Worm (Caenorhabditis elegans) whole organism, L2 larva: Measurements from ENCODE around the gene T26G10.5.

Source experiments
- C34F6.9 ChIP-seq: fragments of 150-350 bp; optimal IDR thresholded peaks from 2 replicates; lab custom pipeline; 2014; ENCODE audit warnings: missing biosample characterization, missing genetic modification characterization
- F13H6.1 ChIP-seq: sonication (generic microtip); optimal IDR thresholded peaks from 2 replicates; lab custom pipeline; 2016; ENCODE audit warnings: missing genetic modification characterization, missing compliant biosample characterization
- Y55F3AM.14 ChIP-seq: fragments of 200-800 bp; sonication (Bioruptor generic); optimal IDR thresholded peaks from 2 replicates; lab custom pipeline; 2018; ENCODE audit warnings: mild to moderate bottlenecking, missing genetic modification characterization, missing compliant biosample characterization
- ZK546.5 ChIP-seq: sonication (generic microtip); optimal IDR thresholded peaks from 2 replicates; lab custom pipeline; 2017; ENCODE audit warnings: missing biosample characterization, missing genetic modification characterization
- aly-2 ChIP-seq: fragments of 150-350 bp; optimal IDR thresholded peaks from 2 replicates; lab custom pipeline; 2014; ENCODE audit warnings: missing biosample characterization, missing genetic modification characterization
- ama-1 ChIP-seq: fragments of 150-350 bp; optimal IDR thresholded peaks from 2 replicates; lab custom pipeline; 2018; ENCODE audit warnings: inconsistent platforms
- ceh-16 ChIP-seq: fragments of 150-350 bp; optimal IDR thresholded peaks from 2 replicates; lab custom pipeline; 2014; ENCODE audit warnings: missing biosample characterization, missing genetic modification characterization
- crh-2 ChIP-seq: sonication (generic microtip); optimal IDR thresholded peaks from 2 replicates; lab custom pipeline; 2017; ENCODE audit warnings: missing biosample characterization, missing genetic modification characterization
- elt-1 ChIP-seq: fragments of 150-350 bp; optimal IDR thresholded peaks from 2 replicates; lab custom pipeline; 2014; ENCODE audit warnings: missing biosample characterization, missing genetic modification characterization
- fos-1 ChIP-seq: fragments of 150-350 bp; optimal IDR thresholded peaks from 2 replicates; lab custom pipeline; 2014; ENCODE audit warnings: missing biosample characterization, missing genetic modification characterization
- gmeb-1 ChIP-seq: fragments of 150-350 bp; optimal IDR thresholded peaks from 2 replicates; lab custom pipeline; 2014; ENCODE audit warnings: missing biosample characterization, missing genetic modification characterization
- lin-11 ChIP-seq: fragments of 150-350 bp; sonication (generic microtip); optimal IDR thresholded peaks from 2 replicates; lab custom pipeline; 2014; ENCODE audit warnings: missing biosample characterization, missing genetic modification characterization, inconsistent platforms, mixed read lengths
- lin-13 ChIP-seq: fragments of 150-350 bp; optimal IDR thresholded peaks from 2 replicates; lab custom pipeline; 2014; ENCODE audit warnings: missing biosample characterization, missing genetic modification reagents, missing genetic modification characterization
- lin-39 ChIP-seq: fragments of 150-350 bp; optimal IDR thresholded peaks from 2 replicates; lab custom pipeline; 2014; ENCODE audit warnings: missing biosample characterization, missing genetic modification reagents, missing genetic modification characterization
- lsy-2 ChIP-seq, 2 experiments: fragments of 150-350 bp in 1 of 2; sonication (generic microtip) in 1 of 2; optimal IDR thresholded peaks; 2 replicates each; lab custom pipeline; 2014 to 2017; ENCODE audit warnings: missing biosample characterization in 2 of 2, missing genetic modification characterization in 2 of 2
- mab-5 ChIP-seq: fragments of 150-350 bp; optimal IDR thresholded peaks from 2 replicates; lab custom pipeline; 2014; ENCODE audit warnings: missing biosample characterization, missing genetic modification characterization
- mbf-1 ChIP-seq: sonication (generic microtip); optimal IDR thresholded peaks from 2 replicates; lab custom pipeline; 2017; ENCODE audit warnings: missing biosample characterization, missing genetic modification characterization
- mdl-1 ChIP-seq, 2 experiments: fragments of 150-350 bp in 1 of 2; sonication (generic microtip) in 1 of 2; optimal IDR thresholded peaks; 2 replicates each; lab custom pipeline; 2017; ENCODE audit warnings: missing biosample characterization in 2 of 2, missing genetic modification characterization in 2 of 2
- nhr-11 ChIP-seq: fragments of 150-350 bp; optimal IDR thresholded peaks from 2 replicates; lab custom pipeline; 2014; ENCODE audit warnings: missing biosample characterization, missing genetic modification characterization
- nhr-12 ChIP-seq: fragments of 150-350 bp; optimal IDR thresholded peaks from 2 replicates; lab custom pipeline; 2014; ENCODE audit warnings: missing biosample characterization, missing genetic modification characterization
- nhr-129 ChIP-seq: fragments of 150-350 bp; optimal IDR thresholded peaks from 2 replicates; lab custom pipeline; 2014; ENCODE audit warnings: missing biosample characterization, missing genetic modification characterization
- nhr-21 ChIP-seq: fragments of 150-350 bp; optimal IDR thresholded peaks from 2 replicates; lab custom pipeline; 2014; ENCODE audit warnings: missing biosample characterization, missing genetic modification characterization
- nhr-23 ChIP-seq: fragments of 150-350 bp; optimal IDR thresholded peaks from 2 replicates; lab custom pipeline; 2014; ENCODE audit warnings: missing biosample characterization, missing genetic modification reagents, missing genetic modification characterization
- nhr-237 ChIP-seq: fragments of 150-350 bp; optimal IDR thresholded peaks from 2 replicates; lab custom pipeline; 2014; ENCODE audit warnings: missing biosample characterization, missing genetic modification characterization
- nhr-25 ChIP-seq: fragments of 150-350 bp; sonication (generic microtip); optimal IDR thresholded peaks from 3 replicates; lab custom pipeline; 2014; ENCODE audit warnings: missing biosample characterization, missing genetic modification characterization
- nhr-6 ChIP-seq: fragments of 150-350 bp; optimal IDR thresholded peaks from 2 replicates; lab custom pipeline; 2014; ENCODE audit warnings: missing biosample characterization, missing genetic modification characterization
- nhr-77 ChIP-seq: fragments of 150-350 bp; optimal IDR thresholded peaks from 2 replicates; lab custom pipeline; 2014; ENCODE audit warnings: missing biosample characterization, missing genetic modification characterization
- peb-1 ChIP-seq: fragments of 150-350 bp; optimal IDR thresholded peaks from 2 replicates; lab custom pipeline; 2014; ENCODE audit warnings: missing biosample characterization, missing genetic modification characterization
- sma-3 ChIP-seq: sonication (generic microtip); optimal IDR thresholded peaks from 2 replicates; lab custom pipeline; 2016; ENCODE audit warnings: missing genetic modification reagents, missing genetic modification characterization, missing compliant biosample characterization
- sma-9 ChIP-seq, 2 experiments: fragments of 150-350 bp in 1 of 2; sonication (generic microtip) in 1 of 2; optimal IDR thresholded peaks; 2 replicates each; lab custom pipeline; 2014 to 2016; ENCODE audit warnings: missing genetic modification characterization in 2 of 2, mild to moderate bottlenecking in 1 of 2, missing biosample characterization in 1 of 2, missing compliant biosample characterization in 1 of 2, missing genetic modification reagents in 1 of 2, moderate library complexity in 1 of 2
- snpc-4 ChIP-seq: fragments of 150-350 bp; optimal IDR thresholded peaks from 2 replicates; lab custom pipeline; 2014; ENCODE audit warnings: missing biosample characterization, missing genetic modification characterization
- unc-55 ChIP-seq: fragments of 150-350 bp; sonication (generic microtip); optimal IDR thresholded peaks from 3 replicates; lab custom pipeline; 2014; ENCODE audit warnings: missing biosample characterization, missing genetic modification reagents, missing genetic modification characterization
- unc-62 ChIP-seq: fragments of 150-350 bp; optimal IDR thresholded peaks from 2 replicates; lab custom pipeline; 2014; ENCODE audit warnings: missing biosample characterization, missing genetic modification reagents, missing genetic modification characterization
- zag-1 ChIP-seq: fragments of 150-350 bp; optimal IDR thresholded peaks from 2 replicates; lab custom pipeline; 2014; ENCODE audit warnings: missing biosample characterization, missing genetic modification characterization

Gene T26G10.5

DNA sequence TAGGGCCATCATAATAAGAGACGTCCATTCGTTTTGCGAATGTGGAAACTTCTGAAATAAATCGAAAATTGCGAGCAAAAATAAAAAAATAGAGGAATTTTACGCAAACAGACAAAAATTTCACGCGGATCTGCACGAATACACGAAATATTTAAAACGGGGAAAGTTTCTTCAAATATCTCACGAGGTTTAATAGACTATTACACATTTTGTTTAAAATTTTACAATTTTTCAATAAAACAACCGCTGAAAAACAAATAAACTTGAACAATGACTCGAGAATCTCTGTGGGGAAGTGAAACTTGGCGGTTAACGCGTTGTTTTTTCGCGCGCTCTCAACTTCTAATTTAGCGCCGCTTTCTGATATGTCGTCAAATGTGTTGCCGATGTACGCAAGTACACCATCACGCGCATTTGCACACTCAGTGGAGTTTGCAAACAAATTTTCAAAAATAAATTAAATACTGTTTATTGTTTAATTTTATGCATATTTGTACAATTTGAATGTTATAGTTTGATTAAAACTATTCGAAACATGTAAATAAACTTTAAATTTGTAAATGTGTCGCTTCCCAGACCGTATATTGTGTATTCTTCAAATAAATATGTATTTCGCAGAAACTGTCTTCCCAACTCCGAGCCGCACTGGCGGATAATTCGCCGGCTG is 33.0 kb downstream of the T26G10.5 start, which contains the start of the genes gpr-2 and rgr-1:
TSS of gene gpr-2 (minus strand) at position 51 of the 667 bp plus-strand sequence.
TSS of gene rgr-1 (plus strand) at position 617 of the 667 bp plus-strand sequence.
- peak; percentile 11 for TF ChIP-seq lin-13 (GFP tag; lab: Kevin White, UChicago)
- no peak for TF ChIP-seq unc-62 (GFP tag; lab: Kevin White, UChicago)
- no peak for TF ChIP-seq F13H6.1
- TF ChIP-seq nhr-129 (tag; lab: Kevin White, UChicago) = peak; percentile 32
- no peak for TF ChIP-seq nhr-12 (tag; lab: Kevin White, UChicago)
- TF ChIP-seq lin-11 (tag; lab: Kevin White, UChicago) = peak; percentile 12
- TF ChIP-seq lsy-2 (tag; optimal IDR thresholded peaks at IDR 0.05; lab: Kevin White, UChicago) = peak in 1 of 2 experiments; percentile 33
- TF ChIP-seq sma-9 (GFP tag; optimal IDR thresholded peaks at IDR 0.05; lab: Kevin White, UChicago) = no peak
- no peak for TF ChIP-seq sma-9 (tag; optimal IDR thresholded peaks at IDR 0.05; lab: Kevin White, UChicago)
- no peak for TF ChIP-seq nhr-77
- no peak for TF ChIP-seq fos-1 (tag; lab: Kevin White, UChicago)
- TF ChIP-seq elt-1 (tag; lab: Kevin White, UChicago) = no peak
- peak; percentile 52 for TF ChIP-seq unc-55 (GFP tag; lab: Kevin White, UChicago)
- no peak for TF ChIP-seq mab-5
- no peak for TF ChIP-seq C34F6.9 (tag; lab: Kevin White, UChicago)
- TF ChIP-seq Y55F3AM.14 (GFP tag; lab: Kevin White, UChicago) = no peak
- peak; percentile 82 for TF ChIP-seq gmeb-1
- TF ChIP-seq nhr-21 (tag; lab: Kevin White, UChicago) = no peak

DNA sequence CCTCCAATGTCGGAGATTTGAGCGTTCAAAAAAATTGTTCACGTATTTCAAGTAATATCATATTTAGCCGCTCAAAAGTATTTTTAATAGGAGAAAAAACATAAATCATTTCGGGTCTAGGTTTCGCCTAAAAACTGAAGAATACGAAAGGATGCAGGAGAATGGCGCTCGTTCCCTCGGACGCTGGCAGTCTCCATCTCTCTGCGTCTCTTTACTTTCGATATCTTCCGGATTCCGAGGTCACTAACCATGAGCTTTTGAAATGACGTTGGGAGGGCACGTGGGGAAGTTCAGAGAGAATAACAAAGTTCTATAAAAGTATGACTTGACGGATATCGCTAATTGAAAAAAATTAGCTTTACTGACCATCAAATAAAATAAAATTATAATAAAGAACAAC is 35.3 kb downstream of the T26G10.5 start:
- peak; percentile 22 to 67 for TF ChIP-seq mdl-1 (tag; optimal IDR thresholded peaks at IDR 0.05; lab: Kevin White, UChicago)
- TF ChIP-seq nhr-6 (tag; lab: Kevin White, UChicago) = no peak
- no peak for TF ChIP-seq mbf-1 (tag; lab: Kevin White, UChicago)
- TF ChIP-seq Y55F3AM.14 (GFP tag; lab: Kevin White, UChicago) = no peak
- peak; percentile 1 for TF ChIP-seq sma-9 (GFP tag; optimal IDR thresholded peaks at IDR 0.05; lab: Kevin White, UChicago)
- no peak for TF ChIP-seq sma-9 (tag; optimal IDR thresholded peaks at IDR 0.05; lab: Kevin White, UChicago)
- TF ChIP-seq lin-11 (tag; lab: Kevin White, UChicago) = no peak
- no peak for TF ChIP-seq ZK546.5 (tag; lab: Kevin White, UChicago)
- no peak for TF ChIP-seq lin-39 (tag; lab: Kevin White, UChicago)
- TF ChIP-seq peb-1 (tag; lab: Kevin White, UChicago) = no peak
- TF ChIP-seq mab-5 = no peak
- no peak for TF ChIP-seq nhr-23 (tag; lab: Kevin White, UChicago)
- TF ChIP-seq C34F6.9 (tag; lab: Kevin White, UChicago) = no peak
- TF ChIP-seq zag-1 (tag; lab: Kevin White, UChicago) = no peak
- TF ChIP-seq snpc-4 (tag; lab: Kevin White, UChicago) = no peak
- TF ChIP-seq aly-2 (tag; lab: Kevin White, UChicago) = no peak
- TF ChIP-seq sma-3 (GFP tag; lab: Kevin White, UChicago) = no peak
- TF ChIP-seq lsy-2 (tag; optimal IDR thresholded peaks at IDR 0.05; lab: Kevin White, UChicago) = peak in 1 of 2 experiments; percentile 58
- no peak for TF ChIP-seq nhr-11 (tag; lab: Kevin White, UChicago)
- no peak for TF ChIP-seq unc-62 (GFP tag; lab: Kevin White, UChicago)
- TF ChIP-seq nhr-25 = no peak
- peak; percentile 12 for TF ChIP-seq crh-2 (tag; lab: Kevin White, UChicago)
- TF ChIP-seq nhr-129 (tag; lab: Kevin White, UChicago) = peak; percentile 38
- TF ChIP-seq unc-55 (GFP tag; lab: Kevin White, UChicago) = peak; percentile 14
- TF ChIP-seq F13H6.1 = no peak
- TF ChIP-seq ama-1 (lab: Kevin White, UChicago) = no peak

DNA sequence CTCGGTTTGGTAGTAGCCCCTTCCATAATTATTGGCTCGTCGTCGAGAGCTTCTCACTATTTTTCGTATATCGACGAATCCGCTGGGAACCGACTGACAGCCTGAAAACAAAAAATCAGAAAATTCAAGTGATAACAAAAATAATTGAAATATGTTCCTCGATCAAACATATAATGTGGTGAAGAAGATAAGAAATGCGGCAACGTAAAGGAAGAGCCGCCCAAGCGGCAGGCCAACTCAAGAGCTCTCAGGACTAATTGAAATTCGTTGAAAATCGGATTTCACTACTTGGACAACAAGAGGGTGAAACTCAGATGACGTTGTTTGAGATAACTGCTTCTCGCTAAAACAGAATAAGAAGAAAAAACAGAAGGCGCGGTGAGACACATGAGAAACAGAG is 36.2 kb downstream of the T26G10.5 start, which contains the start of gene slc-17.2:
TSS of gene slc-17.2 (minus strand) at position 101 of the 400 bp plus-strand sequence.
- TF ChIP-seq lin-11 (tag; lab: Kevin White, UChicago) (peak; percentile 5), Y55F3AM.14 (GFP tag; lab: Kevin White, UChicago) (no peak), unc-55 (GFP tag; lab: Kevin White, UChicago) (no peak)

DNA sequence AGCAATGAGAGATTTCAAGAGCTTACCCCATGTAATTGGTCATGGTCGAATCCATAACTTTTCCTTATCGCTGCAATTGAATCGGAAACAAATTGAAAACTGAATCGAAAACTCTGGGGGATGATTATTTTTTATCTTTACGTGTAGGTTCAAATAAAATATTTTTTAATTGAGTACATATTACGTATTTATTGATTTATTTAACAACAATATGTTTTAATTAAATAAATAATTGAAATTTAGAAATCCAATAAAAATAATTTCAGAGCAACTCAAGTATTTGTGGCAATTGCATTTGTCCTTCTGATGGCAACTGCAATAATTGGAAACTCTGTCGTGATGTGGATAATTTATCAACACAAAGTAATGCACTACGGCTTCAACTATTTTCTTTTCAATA is 40.7 kb downstream of the T26G10.5 start, which contains the start of gene C38C10.3:
TSS of gene C38C10.3 (minus strand) at position 101 of the 400 bp plus-strand sequence.
- TF ChIP-seq nhr-77 = no peak
- TF ChIP-seq nhr-23 (tag; lab: Kevin White, UChicago) = no peak
- no peak for TF ChIP-seq fos-1 (tag; lab: Kevin White, UChicago)
- no peak for TF ChIP-seq nhr-237 (tag; lab: Kevin White, UChicago)
- TF ChIP-seq nhr-129 (tag; lab: Kevin White, UChicago) = no peak
- TF ChIP-seq ceh-16 (tag; lab: Kevin White, UChicago) = no peak
- TF ChIP-seq ama-1 (lab: Kevin White, UChicago) = no peak
